In the genomic region with DNA sequence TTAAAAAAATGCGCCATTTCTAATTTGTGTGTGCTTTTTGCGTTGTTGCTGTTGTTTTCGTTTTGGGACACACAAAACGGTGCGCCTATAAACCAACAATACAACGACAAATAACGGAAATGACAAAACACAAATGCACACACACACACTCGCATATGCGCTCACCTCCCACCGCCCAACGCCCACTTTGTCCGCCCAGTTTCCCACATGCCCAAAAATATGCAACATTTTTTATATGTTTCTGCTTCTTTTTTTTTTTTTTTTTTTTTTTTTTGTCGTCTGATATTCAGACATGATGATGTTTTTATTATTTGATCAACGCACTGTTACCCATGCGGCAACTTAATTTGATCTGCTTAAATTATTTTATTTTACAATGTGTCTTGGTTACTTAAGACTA, we compare ENCODE assay signal across 3 fruit fly cellular contexts.
TF ChIP-seq lines count a peak whose summit lies in the region.

No protein-coding gene starts in this region.

- no peak for TF ChIP-seq CTCF in whole organism, embryonic (GFP tag; optimal IDR thresholded peaks at IDR 0.05; lab: Kevin White, UChicago)

TF ChIP-seq in whole organism, embryonic, 481 proteins besides CTCF, POLR2A, EP300 and RAD21 (continues in another document):
- TF ChIP-seq unpg (GFP tag; optimal IDR thresholded peaks at IDR 0.05; lab: Kevin White, UChicago), result no peak
- TF ChIP-seq CG31365 (tag; optimal IDR thresholded peaks at IDR 0.05; lab: Kevin White, UChicago), result no peak
- no peak for TF ChIP-seq CG2875 (GFP tag; optimal IDR thresholded peaks at IDR 0.05; lab: Kevin White, UChicago)
- no peak for TF ChIP-seq trh (GFP tag; optimal IDR thresholded peaks at IDR 0.05; lab: Kevin White, UChicago)
- no peak for TF ChIP-seq gro (GFP tag; optimal IDR thresholded peaks at IDR 0.05; lab: Kevin White, UChicago)
- TF ChIP-seq vvl (GFP tag; IDR thresholded peaks at IDR 0.05; lab: Robert Waterston, UW), result no peak
- no peak for TF ChIP-seq CG6854 (GFP tag; optimal IDR thresholded peaks at IDR 0.05; lab: Kevin White, UChicago)
- TF ChIP-seq ttk (GFP tag; IDR thresholded peaks at IDR 0.05; lab: Robert Waterston, UW), result 0 out of 2 replicates have a peak, but pooled peaks have one; percentile 22
- TF ChIP-seq ken (GFP tag; IDR thresholded peaks at IDR 0.05; lab: Robert Waterston, UW), result no peak
- TF ChIP-seq gsb (GFP tag; IDR thresholded peaks at IDR 0.05; lab: Robert Waterston, UW), result no peak
- no peak for TF ChIP-seq CG10431 (GFP tag; optimal IDR thresholded peaks at IDR 0.05; lab: Kevin White, UChicago)
- TF ChIP-seq CG11723 (GFP tag; optimal IDR thresholded peaks at IDR 0.05; lab: Kevin White, UChicago), result no peak
- TF ChIP-seq CG5245 (GFP tag; optimal IDR thresholded peaks at IDR 0.05; lab: Kevin White, UChicago), result no peak
- no peak for TF ChIP-seq CG15073 (GFP tag; optimal IDR thresholded peaks at IDR 0.05; lab: Kevin White, UChicago)
- no peak for TF ChIP-seq tgo (GFP tag; IDR thresholded peaks at IDR 0.05; lab: Robert Waterston, UW)
- no peak for TF ChIP-seq CG1603 (tag; optimal IDR thresholded peaks at IDR 0.05; lab: Kevin White, UChicago)
- no peak for TF ChIP-seq eve (GFP tag; optimal IDR thresholded peaks at IDR 0.05; lab: Kevin White, UChicago)
- peak; percentile 47; the same call in 1 of the 3 replicates for TF ChIP-seq ci (GFP tag; IDR thresholded peaks at IDR 0.05; lab: Robert Waterston, UW)
- no peak for TF ChIP-seq CG4854 (GFP tag; optimal IDR thresholded peaks at IDR 0.05; lab: Kevin White, UChicago)
- TF ChIP-seq CG10366 (GFP tag; IDR thresholded peaks at IDR 0.05; lab: Robert Waterston, UW), result no peak
- no peak for TF ChIP-seq Xbp1 (GFP tag; optimal IDR thresholded peaks at IDR 0.05; lab: Kevin White, UChicago)
- TF ChIP-seq Taf1 (GFP tag; IDR thresholded peaks at IDR 0.05; lab: Robert Waterston, UW), result no peak
- no peak for TF ChIP-seq CG14965 (GFP tag; optimal IDR thresholded peaks at IDR 0.05; lab: Kevin White, UChicago; ENCODE audit: borderline replicate concordance)
- no peak for TF ChIP-seq fu2 (GFP tag; optimal IDR thresholded peaks at IDR 0.05; lab: Kevin White, UChicago)
- no peak for TF ChIP-seq Optix (GFP tag; IDR thresholded peaks at IDR 0.05; lab: Robert Waterston, UW)
- no peak for TF ChIP-seq Spps (tag; optimal IDR thresholded peaks at IDR 0.05; lab: Kevin White, UChicago)
- TF ChIP-seq CG10565 (GFP tag; optimal IDR thresholded peaks at IDR 0.05; lab: Kevin White, UChicago), result no peak
- no peak for TF ChIP-seq chinmo (GFP tag; IDR thresholded peaks at IDR 0.05; lab: Robert Waterston, UW; ENCODE audit: partially characterized antibody)
- TF ChIP-seq pnt (GFP tag; optimal IDR thresholded peaks at IDR 0.05; lab: Kevin White, UChicago), result no peak

TF ChIP-seq in whole organism, prepupa, 60 proteins besides CTCF, POLR2A, EP300 and RAD21:
- TF ChIP-seq CG34406 (GFP tag; optimal IDR thresholded peaks at IDR 0.05; lab: Kevin White, UChicago), result no peak
- TF ChIP-seq achi (GFP tag; optimal IDR thresholded peaks at IDR 0.05; lab: Kevin White, UChicago), result peak; percentile 9
- TF ChIP-seq ss (GFP tag; optimal IDR thresholded peaks at IDR 0.05; lab: Kevin White, UChicago), result no peak
- TF ChIP-seq Met (GFP tag; optimal IDR thresholded peaks at IDR 0.05; lab: Kevin White, UChicago), result no peak
- TF ChIP-seq lz (GFP tag; optimal IDR thresholded peaks at IDR 0.05; lab: Kevin White, UChicago), result no peak
- TF ChIP-seq CG6163 (GFP tag; IDR thresholded peaks at IDR 0.05; lab: Robert Waterston, UW), result peak; percentile 84
- TF ChIP-seq CG6854 (GFP tag; optimal IDR thresholded peaks at IDR 0.05; lab: Kevin White, UChicago), result no peak
- TF ChIP-seq CG6792 (GFP tag; optimal IDR thresholded peaks at IDR 0.05; lab: Kevin White, UChicago), result no peak
- TF ChIP-seq CG10631 (GFP tag; optimal IDR thresholded peaks at IDR 0.05; lab: Kevin White, UChicago), result no peak
- TF ChIP-seq Eip75B (GFP tag; optimal IDR thresholded peaks at IDR 0.05; lab: Kevin White, UChicago), result no peak
- TF ChIP-seq vri (GFP tag; optimal IDR thresholded peaks at IDR 0.05; lab: Kevin White, UChicago), result no peak
- no peak for TF ChIP-seq CG10669 (GFP tag; optimal IDR thresholded peaks at IDR 0.05; lab: Kevin White, UChicago)
- TF ChIP-seq acj6 (GFP tag; optimal IDR thresholded peaks at IDR 0.05; lab: Kevin White, UChicago), result no peak
- no peak for TF ChIP-seq CG32006 (GFP tag; optimal IDR thresholded peaks at IDR 0.05; lab: Kevin White, UChicago)
- no peak for TF ChIP-seq CG6808 (GFP tag; optimal IDR thresholded peaks at IDR 0.05; lab: Kevin White, UChicago)
- peak; percentile 9 for TF ChIP-seq Ets96B (tag; optimal IDR thresholded peaks at IDR 0.05; lab: Kevin White, UChicago)
- no peak for TF ChIP-seq Eip93F (GFP tag; optimal IDR thresholded peaks at IDR 0.05; lab: Kevin White, UChicago)
- TF ChIP-seq CG8119 (GFP tag; IDR thresholded peaks at IDR 0.05; lab: Robert Waterston, UW), result no peak
- no peak for TF ChIP-seq dsx (GFP tag; optimal IDR thresholded peaks at IDR 0.05; lab: Kevin White, UChicago; ENCODE audit: poor library complexity, severe bottlenecking)
- TF ChIP-seq CG11902 (GFP tag; optimal IDR thresholded peaks at IDR 0.05; lab: Kevin White, UChicago), result no peak
TF ChIP-seq in whole organism, prepupa: peak in this region for 3.

TF ChIP-seq in whole organism, pupa, 21 proteins besides CTCF, POLR2A, EP300 and RAD21:
- TF ChIP-seq D1 (tag; optimal IDR thresholded peaks at IDR 0.05; lab: Kevin White, UChicago) (no peak), CG8159 (tag; optimal IDR thresholded peaks at IDR 0.05; lab: Kevin White, UChicago) (peak; percentile 12)
